Fruit fly (Drosophila melanogaster): ENCODE data around the gene Der-1.

Gene Der-1

dm6 chr2L:1970312-1970929 is 3.3 kb upstream of the Der-1 start, which contains the start of gene erm (continued):
- peak; percentile 76 for TF ChIP-seq Deaf1 (tag; optimal IDR thresholded peaks at IDR 0.05)
- no peak for TF ChIP-seq trh (GFP tag; optimal IDR thresholded peaks at IDR 0.05)
- TF ChIP-seq Dip2 (GFP tag; IDR thresholded peaks at IDR 0.05): no peak
- no peak for TF ChIP-seq CG9609 (GFP tag; optimal IDR thresholded peaks at IDR 0.05)
- no peak for TF ChIP-seq chm (GFP tag; IDR thresholded peaks at IDR 0.05)
- no peak for TF ChIP-seq p53 (GFP tag; optimal IDR thresholded peaks at IDR 0.05)
- peak; percentile 44 for TF ChIP-seq nmo (GFP tag; optimal IDR thresholded peaks at IDR 0.05)
- TF ChIP-seq tio (GFP tag; optimal IDR thresholded peaks at IDR 0.05): no peak
- no peak for TF ChIP-seq CG5953 (GFP tag; IDR thresholded peaks at IDR 0.05)
- TF ChIP-seq CG8281 (tag; optimal IDR thresholded peaks at IDR 0.05): no peak
- no peak for TF ChIP-seq CG30431 (GFP tag; optimal IDR thresholded peaks at IDR 0.05)
- TF ChIP-seq CG1602 (GFP tag; optimal IDR thresholded peaks at IDR 0.05): no peak
- TF ChIP-seq ato (GFP tag; IDR thresholded peaks at IDR 0.05; ENCODE audit: partially characterized antibody): no peak; the same call in 1 of the 2 replicates
- no peak for TF ChIP-seq Hmx (GFP tag; optimal IDR thresholded peaks at IDR 0.05)
- TF ChIP-seq CG3995 (GFP tag; optimal IDR thresholded peaks at IDR 0.05): no peak
- TF ChIP-seq HHEX (GFP tag; optimal IDR thresholded peaks at IDR 0.05): no peak
- no peak for TF ChIP-seq CG17328 (GFP tag; IDR thresholded peaks at IDR 0.05)
- no peak for TF ChIP-seq CkIIα-i1 (GFP tag; IDR thresholded peaks at IDR 0.05)
- TF ChIP-seq CG31224 (GFP tag; IDR thresholded peaks at IDR 0.05): no peak
- no peak for TF ChIP-seq fd3F (GFP tag; optimal IDR thresholded peaks at IDR 0.05)
- TF ChIP-seq slp2 (GFP tag; optimal IDR thresholded peaks at IDR 0.05): no peak
- no peak for TF ChIP-seq CG10431 (GFP tag; optimal IDR thresholded peaks at IDR 0.05)
- no peak for TF ChIP-seq yki (optimal IDR thresholded peaks at IDR 0.05)
- TF ChIP-seq Bgb (GFP tag; IDR thresholded peaks at IDR 0.05; ENCODE audit: partially characterized antibody): no peak
- TF ChIP-seq CG9797 (GFP tag; optimal IDR thresholded peaks at IDR 0.05): no peak
- no peak for TF ChIP-seq amos (GFP tag; IDR thresholded peaks at IDR 0.05; ENCODE audit: partially characterized antibody)
- peak; percentile 98 for TF ChIP-seq CG1832 (GFP tag; optimal IDR thresholded peaks at IDR 0.05)
- no peak for TF ChIP-seq lilli (GFP tag; optimal IDR thresholded peaks at IDR 0.05)
- TF ChIP-seq ATbp (GFP tag; optimal IDR thresholded peaks at IDR 0.05): no peak
- TF ChIP-seq wek (GFP tag; optimal IDR thresholded peaks at IDR 0.05): no peak
- peak; percentile 56 for TF ChIP-seq twi (tag; optimal IDR thresholded peaks at IDR 0.05)
- TF ChIP-seq oc (tag; optimal IDR thresholded peaks at IDR 0.05): peak; percentile 74
- TF ChIP-seq CG6175 (GFP tag; IDR thresholded peaks at IDR 0.05): no peak
- TF ChIP-seq crp (GFP tag; optimal IDR thresholded peaks at IDR 0.05): no peak
- 0 out of 3 replicates have a peak, but pooled peaks have one; percentile 28 for TF ChIP-seq HLH4C (GFP tag; IDR thresholded peaks at IDR 0.05; ENCODE audit: partially characterized antibody)
- no peak for TF ChIP-seq CG10267 (tag; optimal IDR thresholded peaks at IDR 0.05)
- TF ChIP-seq eve (GFP tag; optimal IDR thresholded peaks at IDR 0.05): no peak
- 0 out of 2 replicates have a peak, but pooled peaks have one; percentile 14 for TF ChIP-seq CG3847 (GFP tag; IDR thresholded peaks at IDR 0.05)
- no peak for TF ChIP-seq Fer3 (tag; optimal IDR thresholded peaks at IDR 0.05)
- no peak for TF ChIP-seq CG10209 (GFP tag; optimal IDR thresholded peaks at IDR 0.05)
- TF ChIP-seq Dp (GFP tag; optimal IDR thresholded peaks at IDR 0.05): no peak
- no peak for TF ChIP-seq Atf-2 (GFP tag; optimal IDR thresholded peaks at IDR 0.05)
- no peak for TF ChIP-seq CG11398 (GFP tag; optimal IDR thresholded peaks at IDR 0.05)
- peak; percentile 76 for TF ChIP-seq sens (GFP tag)
- TF ChIP-seq vfl (GFP tag; optimal IDR thresholded peaks at IDR 0.05): no peak
- TF ChIP-seq CG2116 (GFP tag; optimal IDR thresholded peaks at IDR 0.05): no peak
- no peak for TF ChIP-seq CG10654 (GFP tag; optimal IDR thresholded peaks at IDR 0.05)
- TF ChIP-seq NFAT (GFP tag; IDR thresholded peaks at IDR 0.05): no peak
- TF ChIP-seq CG4360 (GFP tag; IDR thresholded peaks at IDR 0.05): peak; percentile 98
- TF ChIP-seq CG12071 (GFP tag; optimal IDR thresholded peaks at IDR 0.05): no peak
- TF ChIP-seq knrl (GFP tag; IDR thresholded peaks at IDR 0.05; ENCODE audit: partially characterized antibody): no peak

Measured in whole organism, embryonic.